Fruit fly (Drosophila melanogaster): ENCODE data around the gene anox.

anox gene

dm6 chrX:21285001-21285400 lies 34.1 kb downstream of the anox start, which contains the start of gene CG1494:
Gene CG1494, plus strand, starts transcription at chrX:21285301.
- no peak for TF ChIP-seq Hr78 (GFP tag; optimal IDR thresholded peaks at IDR 0.05)
- TF ChIP-seq sage (GFP tag; optimal IDR thresholded peaks at IDR 0.05) = no peak
- no peak for TF ChIP-seq Sp1 (GFP tag; optimal IDR thresholded peaks at IDR 0.05)
- no peak for TF ChIP-seq OdsH (GFP tag; optimal IDR thresholded peaks at IDR 0.05)
- TF ChIP-seq ey (GFP tag; optimal IDR thresholded peaks at IDR 0.05) = no peak
- no peak for TF ChIP-seq jim (GFP tag; optimal IDR thresholded peaks at IDR 0.05)
- TF ChIP-seq Mio (GFP tag; optimal IDR thresholded peaks at IDR 0.05) = no peak
- TF ChIP-seq h (GFP tag; optimal IDR thresholded peaks at IDR 0.05) = no peak
- TF ChIP-seq HLH106 (tag; optimal IDR thresholded peaks at IDR 0.05) = no peak
- no peak for TF ChIP-seq CrebA (GFP tag; optimal IDR thresholded peaks at IDR 0.05; ENCODE audit: borderline replicate concordance)
- no peak for TF ChIP-seq usp (GFP tag; optimal IDR thresholded peaks at IDR 0.05)
- no peak for TF ChIP-seq Vsx2 (GFP tag; optimal IDR thresholded peaks at IDR 0.05; ENCODE audit: partially characterized antibody)
- no peak for TF ChIP-seq Rel (GFP tag; optimal IDR thresholded peaks at IDR 0.05)
- no peak for TF ChIP-seq Rel (tag; optimal IDR thresholded peaks at IDR 0.05)
- no peak for TF ChIP-seq dsf (GFP tag; optimal IDR thresholded peaks at IDR 0.05; ENCODE audit: borderline replicate concordance)
- no peak for TF ChIP-seq dmrt93B (GFP tag; optimal IDR thresholded peaks at IDR 0.05)
- no peak for TF ChIP-seq foxo (GFP tag; optimal IDR thresholded peaks at IDR 0.05)

dm6 chrX:21282035-21282434 lies 37.1 kb downstream of the anox start:
- TF ChIP-seq usp (GFP tag; optimal IDR thresholded peaks at IDR 0.05) (no peak), N (GFP tag; optimal IDR thresholded peaks at IDR 0.05) (no peak), GATAd (GFP tag; optimal IDR thresholded peaks at IDR 0.05) (no peak), CrebA (GFP tag; optimal IDR thresholded peaks at IDR 0.05; ENCODE audit: borderline replicate concordance) (no peak), lola (GFP tag; optimal IDR thresholded peaks at IDR 0.05) (no peak), Rel (GFP tag; optimal IDR thresholded peaks at IDR 0.05) (no peak), Rel (tag; optimal IDR thresholded peaks at IDR 0.05) (no peak), sv (GFP tag; optimal IDR thresholded peaks at IDR 0.05) (no peak), OdsH (GFP tag; optimal IDR thresholded peaks at IDR 0.05) (no peak), Abd-B (GFP tag; optimal IDR thresholded peaks at IDR 0.05) (no peak), Mio (GFP tag; optimal IDR thresholded peaks at IDR 0.05) (no peak)

dm6 chrX:21281039-21281911 lies 37.8 kb downstream of the anox start, which contains the start of gene Mnr:
Gene Mnr, minus strand, starts transcription at chrX:21281171.
- TF ChIP-seq Myc (optimal IDR thresholded peaks at IDR 0.05) (no peak), fru (GFP tag; optimal IDR thresholded peaks at IDR 0.05) (no peak), dl (GFP tag; optimal IDR thresholded peaks at IDR 0.05; ENCODE audit: insufficient read depth in 1 of 2, partially characterized antibody in 2 of 2) (no peak), sage (GFP tag; optimal IDR thresholded peaks at IDR 0.05) (no peak), rgr (GFP tag; optimal IDR thresholded peaks at IDR 0.05) (peak; percentile 15), usp (GFP tag; optimal IDR thresholded peaks at IDR 0.05) (no peak), Rel (GFP tag; optimal IDR thresholded peaks at IDR 0.05) (no peak), Rel (tag; optimal IDR thresholded peaks at IDR 0.05) (peak; percentile 74), Hr78 (GFP tag; optimal IDR thresholded peaks at IDR 0.05) (no peak), CG32264 (GFP tag; optimal IDR thresholded peaks at IDR 0.05) (no peak), HLH106 (tag; optimal IDR thresholded peaks at IDR 0.05) (peak; percentile 12), jim (GFP tag; optimal IDR thresholded peaks at IDR 0.05) (peak; percentile 6), Mio (GFP tag; optimal IDR thresholded peaks at IDR 0.05) (no peak), Hr83 (GFP tag; optimal IDR thresholded peaks at IDR 0.05; ENCODE audit: poor library complexity, severe bottlenecking) (no peak), h (GFP tag; optimal IDR thresholded peaks at IDR 0.05) (peak; percentile 25), Vsx2 (GFP tag; optimal IDR thresholded peaks at IDR 0.05; ENCODE audit: partially characterized antibody) (no peak), CrebA (GFP tag; optimal IDR thresholded peaks at IDR 0.05; ENCODE audit: borderline replicate concordance) (peak; percentile 82), tai (GFP tag; optimal IDR thresholded peaks at IDR 0.05) (no peak), Hnf4 (GFP tag; optimal IDR thresholded peaks at IDR 0.05) (peak; percentile 49), CG9705 (GFP tag; optimal IDR thresholded peaks at IDR 0.05) (no peak), GATAd (GFP tag; optimal IDR thresholded peaks at IDR 0.05) (no peak), OdsH (GFP tag; optimal IDR thresholded peaks at IDR 0.05) (peak; percentile 9), Sp1 (GFP tag; optimal IDR thresholded peaks at IDR 0.05) (no peak), psq (GFP tag; optimal IDR thresholded peaks at IDR 0.05) (peak; percentile 10), dmrt93B (GFP tag; optimal IDR thresholded peaks at IDR 0.05) (peak; percentile 27), brk (GFP tag; optimal IDR thresholded peaks at IDR 0.05) (no peak), pan (optimal IDR thresholded peaks at IDR 0.05) (peak; percentile 75), sv (GFP tag; optimal IDR thresholded peaks at IDR 0.05) (no peak), Dif (GFP tag; optimal IDR thresholded peaks at IDR 0.05; ENCODE audit: partially characterized antibody) (peak; percentile 48), N (GFP tag; optimal IDR thresholded peaks at IDR 0.05) (no peak), woc (GFP tag; optimal IDR thresholded peaks at IDR 0.05) (peak; percentile 54), br (GFP tag; optimal IDR thresholded peaks at IDR 0.05) (no peak), lola (GFP tag; optimal IDR thresholded peaks at IDR 0.05) (no peak), Jra (GFP tag; optimal IDR thresholded peaks at IDR 0.05) (no peak), foxo (GFP tag; optimal IDR thresholded peaks at IDR 0.05) (peak in 1 of 2 experiments; percentile 16), dsf (GFP tag; optimal IDR thresholded peaks at IDR 0.05; ENCODE audit: borderline replicate concordance) (no peak), ey (GFP tag; optimal IDR thresholded peaks at IDR 0.05) (no peak), Dfd (GFP tag; optimal IDR thresholded peaks at IDR 0.05) (no peak), Abd-B (GFP tag; optimal IDR thresholded peaks at IDR 0.05) (no peak)
